Worm (Caenorhabditis elegans) whole organism, mixed stage, embryonic: Measurements from ENCODE around the gene C50C3.19.

Source experiments
- M03D4.4 ChIP-seq: sonication (generic microtip); optimal IDR thresholded peaks from 2 replicates; lab custom pipeline; 2017; ENCODE audit warnings: mild to moderate bottlenecking, missing genetic modification characterization, missing compliant biosample characterization
- bed-3 ChIP-seq: fragments of 200-800 bp; sonication (Bioruptor generic); optimal IDR thresholded peaks from 3 replicates; lab custom pipeline; 2018; ENCODE audit warnings: mild to moderate bottlenecking, missing genetic modification characterization, moderate library complexity, missing compliant biosample characterization
- ceh-39 ChIP-seq: fragments of 150-350 bp; optimal IDR thresholded peaks from 2 replicates; lab custom pipeline; 2014; ENCODE audit warnings: missing biosample characterization, missing genetic modification characterization
- ceh-43 ChIP-seq: fragments of 200-800 bp; sonication (Bioruptor generic); optimal IDR thresholded peaks from 2 replicates; lab custom pipeline; 2018; ENCODE audit warnings: mild to moderate bottlenecking, missing genetic modification characterization, moderate library complexity, missing compliant biosample characterization
- ceh-83 ChIP-seq: fragments of 200-800 bp; sonication (Bioruptor generic); optimal IDR thresholded peaks from 2 replicates; lab custom pipeline; 2018; ENCODE audit warnings: mild to moderate bottlenecking, missing genetic modification characterization, missing compliant biosample characterization
- ces-1 ChIP-seq: fragments of 150-350 bp; optimal IDR thresholded peaks from 2 replicates; lab custom pipeline; 2014; ENCODE audit warnings: missing biosample characterization, missing genetic modification reagents, missing genetic modification characterization
- cnd-1 ChIP-seq: fragments of 200-800 bp; sonication (Bioruptor generic); optimal IDR thresholded peaks from 2 replicates; lab custom pipeline; 2018; ENCODE audit warnings: mild to moderate bottlenecking, missing genetic modification characterization, missing compliant biosample characterization
- drap-1 ChIP-seq: fragments of 200-800 bp; sonication (Bioruptor generic); optimal IDR thresholded peaks from 3 replicates; lab custom pipeline; 2018; ENCODE audit warnings: mild to moderate bottlenecking, missing genetic modification characterization, missing compliant biosample characterization
- elt-1 ChIP-seq: sonication (generic microtip); optimal IDR thresholded peaks from 2 replicates; lab custom pipeline; 2017; ENCODE audit warnings: missing genetic modification characterization, mild to moderate bottlenecking, missing compliant biosample characterization, antibody characterized with exemption, moderate library complexity, borderline replicate concordance; ENCODE audit not compliant: insufficient read depth
- elt-3 ChIP-seq: fragments of 150-350 bp; optimal IDR thresholded peaks from 2 replicates; lab custom pipeline; 2014; ENCODE audit warnings: missing biosample characterization, missing genetic modification characterization
- flh-1 ChIP-seq: fragments of 200-800 bp; sonication (Bioruptor generic); optimal IDR thresholded peaks from 2 replicates; lab custom pipeline; 2018; ENCODE audit warnings: mild to moderate bottlenecking, missing genetic modification characterization, moderate library complexity, missing compliant biosample characterization
- hlh-1 ChIP-seq: fragments of 150-350 bp; optimal IDR thresholded peaks from 2 replicates; lab custom pipeline; 2014; ENCODE audit warnings: missing biosample characterization, missing genetic modification reagents, missing genetic modification characterization
- lin-13 ChIP-seq: fragments of 150-350 bp; optimal IDR thresholded peaks from 2 replicates; lab custom pipeline; 2014; ENCODE audit warnings: missing biosample characterization, missing genetic modification characterization
- lin-32 ChIP-seq: fragments of 200-800 bp; sonication (Bioruptor generic); optimal IDR thresholded peaks from 2 replicates; lab custom pipeline; 2018; ENCODE audit warnings: mild to moderate bottlenecking, missing genetic modification characterization, missing compliant biosample characterization
- lsy-2 ChIP-seq: fragments of 150-350 bp; optimal IDR thresholded peaks from 2 replicates; lab custom pipeline; 2014; ENCODE audit warnings: missing biosample characterization, missing genetic modification characterization
- mep-1 ChIP-seq: fragments of 150-350 bp; optimal IDR thresholded peaks from 2 replicates; lab custom pipeline; 2017; ENCODE audit warnings: missing biosample characterization, missing genetic modification reagents, missing genetic modification characterization, inconsistent platforms
- mls-2 ChIP-seq: sonication (generic microtip); optimal IDR thresholded peaks from 2 replicates; lab custom pipeline; 2016; ENCODE audit warnings: mild to moderate bottlenecking, missing genetic modification characterization, moderate library complexity, missing compliant biosample characterization
- nhr-2 ChIP-seq: fragments of 150-350 bp; optimal IDR thresholded peaks from 2 replicates; lab custom pipeline; 2014; ENCODE audit warnings: missing biosample characterization, missing genetic modification characterization
- nhr-28 ChIP-seq: fragments of 150-350 bp; optimal IDR thresholded peaks from 2 replicates; lab custom pipeline; 2014; ENCODE audit warnings: missing biosample characterization, missing genetic modification characterization
- nhr-76 ChIP-seq: sonication (generic microtip); optimal IDR thresholded peaks from 2 replicates; lab custom pipeline; 2017; ENCODE audit warnings: missing biosample characterization, missing genetic modification characterization
- pha-4 ChIP-seq: fragments of 150-350 bp; optimal IDR thresholded peaks from 2 replicates; lab custom pipeline; 2018; ENCODE audit warnings: missing biosample characterization, missing genetic modification reagents, missing genetic modification characterization
- sem-2 ChIP-seq: fragments of 200-800 bp; sonication (Bioruptor generic); optimal IDR thresholded peaks from 2 replicates; lab custom pipeline; 2018; ENCODE audit warnings: mild to moderate bottlenecking, missing genetic modification characterization, missing compliant biosample characterization
- snpc-4 ChIP-seq: fragments of 150-350 bp; optimal IDR thresholded peaks from 2 replicates; lab custom pipeline; 2014; ENCODE audit warnings: missing biosample characterization, missing genetic modification characterization
- sptf-1 ChIP-seq: sonication (generic microtip); optimal IDR thresholded peaks from 2 replicates; lab custom pipeline; 2017; ENCODE audit warnings: mild to moderate bottlenecking, missing genetic modification characterization, moderate library complexity, missing compliant biosample characterization
- tbx-8 ChIP-seq: fragments of 200-800 bp; sonication (Bioruptor generic); optimal IDR thresholded peaks from 2 replicates; lab custom pipeline; 2018; ENCODE audit warnings: mild to moderate bottlenecking, missing genetic modification characterization, moderate library complexity, missing compliant biosample characterization
- unc-120 ChIP-seq: sonication (generic microtip); optimal IDR thresholded peaks from 2 replicates; lab custom pipeline; 2017; ENCODE audit warnings: missing genetic modification characterization, missing compliant biosample characterization; ENCODE audit not compliant: poor library complexity, severe bottlenecking
- unc-39 ChIP-seq: fragments of 150-350 bp; optimal IDR thresholded peaks from 2 replicates; lab custom pipeline; 2014; ENCODE audit warnings: missing biosample characterization, missing genetic modification characterization
- unc-62 ChIP-seq: fragments of 150-350 bp; optimal IDR thresholded peaks from 2 replicates; lab custom pipeline; 2014; ENCODE audit warnings: missing biosample characterization, missing genetic modification reagents, missing genetic modification characterization
- zip-8 ChIP-seq: fragments of 150-350 bp; optimal IDR thresholded peaks from 2 replicates; lab custom pipeline; 2014; ENCODE audit warnings: missing biosample characterization, missing genetic modification characterization
- ztf-11 ChIP-seq: fragments of 150-350 bp; optimal IDR thresholded peaks from 2 replicates; lab custom pipeline; 2014; ENCODE audit warnings: missing biosample characterization, missing genetic modification characterization

C50C3.19 gene

ce11 chrIII:8155166-8155565 is 35.4 kb upstream of the C50C3.19 start, which contains the start of gene D2007.1:
Gene D2007.1 (plus strand): TSS chrIII:8155466.
- TF ChIP-seq elt-1 (no peak), ceh-83 (GFP tag; lab: Kevin White, UChicago) (no peak), lin-13 (tag; lab: Kevin White, UChicago) (no peak), sem-2 (GFP tag; lab: Kevin White, UChicago) (no peak), tbx-8 (GFP tag; lab: Kevin White, UChicago) (no peak), ceh-43 (GFP tag; lab: Kevin White, UChicago) (no peak), ztf-11 (tag; lab: Kevin White, UChicago) (no peak)
- TF ChIP-seq, all 35 proteins: peak for 0

ce11 chrIII:8158140-8158786 is 32.3 kb upstream of the C50C3.19 start, which contains the start of gene atg-13:
Gene atg-13 (minus strand): TSS chrIII:8158190.
- TF ChIP-seq ces-1 (GFP tag; lab: Kevin White, UChicago) = no peak
- no peak for TF ChIP-seq unc-39
- TF ChIP-seq hlh-1 (tag; lab: Kevin White, UChicago) = peak; percentile 49
- TF ChIP-seq zip-8 (tag; lab: Kevin White, UChicago) = no peak
- no peak for TF ChIP-seq sptf-1
- TF ChIP-seq nhr-76 (tag; lab: Kevin White, UChicago) = no peak
- no peak for TF ChIP-seq bed-3 (GFP tag; lab: Kevin White, UChicago)
- peak; percentile 7 for TF ChIP-seq ceh-39 (tag; lab: Kevin White, UChicago)

- TF ChIP-seq mls-2 (tag; lab: Kevin White, UChicago) (no peak), unc-62 (GFP tag; lab: Kevin White, UChicago) (no peak)
- TF ChIP-seq, all 35 proteins: peak for 0
Measured at ce11 chrIII:8161238-8161637, 29.4 kb upstream of the C50C3.19 start, which contains the start of gene inpp-5K. Gene inpp-5K (minus strand): TSS chrIII:8161338.

DNA sequence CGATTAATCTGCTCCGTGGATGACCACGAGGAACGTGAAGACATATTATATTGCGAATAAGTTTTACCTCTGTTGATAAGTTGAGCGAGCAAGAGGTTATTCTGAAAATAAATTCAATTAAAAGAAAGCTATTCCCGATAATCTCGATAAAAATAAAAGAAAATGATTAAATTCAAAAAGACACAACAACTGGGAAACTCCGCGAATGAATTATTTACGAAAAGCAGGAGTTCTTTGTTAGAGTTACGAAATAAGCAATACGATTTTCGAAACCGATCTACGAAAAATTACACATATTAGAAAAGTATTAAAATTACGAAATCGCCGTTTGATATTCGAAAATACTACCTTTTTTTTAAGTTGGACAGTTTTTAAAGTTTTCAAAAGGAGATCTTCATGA is 27.3 kb upstream of the C50C3.19 start, which contains the start of gene bath-42:
Gene bath-42, minus strand, starts transcription at position 101 of the 400 bp plus-strand sequence.
- TF ChIP-seq elt-3 (tag; lab: Kevin White, UChicago) (no peak), lin-13 (tag; lab: Kevin White, UChicago) (no peak), nhr-2 (tag; lab: Kevin White, UChicago) (no peak)

DNA sequence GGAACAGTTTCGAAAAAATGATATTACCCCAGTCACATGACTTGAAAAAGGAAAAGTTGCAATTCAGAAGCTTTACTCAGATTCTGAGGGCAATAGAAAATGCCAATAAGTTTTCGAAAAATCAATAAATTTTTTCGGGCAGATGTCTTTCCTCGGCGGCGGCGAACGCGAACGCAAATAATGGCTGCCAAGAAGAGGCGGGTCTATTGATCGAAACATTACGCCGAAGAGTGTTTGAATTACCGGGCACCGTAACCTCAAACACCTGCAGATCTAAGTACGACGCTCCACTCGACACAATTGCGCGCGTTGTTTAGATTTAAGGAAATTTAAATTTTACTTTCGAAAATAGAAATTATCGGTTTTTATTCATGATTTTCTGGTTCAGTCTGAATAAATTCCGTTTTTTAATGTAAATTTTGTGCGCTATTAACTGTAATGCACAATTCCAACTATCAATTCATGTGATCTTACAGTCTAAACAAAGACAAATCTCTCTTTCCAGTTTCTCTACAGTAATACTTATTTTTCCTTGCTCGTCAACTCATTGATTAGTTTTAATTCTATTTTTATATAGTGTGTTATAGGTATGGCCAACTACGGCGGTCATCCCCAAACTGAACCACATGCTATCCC is 26.7 kb upstream of the C50C3.19 start, which contains the start of gene prp-8:
Gene prp-8, plus strand, starts transcription at position 586 of the 636 bp plus-strand sequence.
- TF ChIP-seq pha-4 (tag; lab: Kevin White, UChicago) (peak; percentile 84), ceh-39 (tag; lab: Kevin White, UChicago) (peak; percentile 94), lin-13 (tag; lab: Kevin White, UChicago) (peak; percentile 86), snpc-4 (tag; lab: Kevin White, UChicago) (no peak), sem-2 (GFP tag; lab: Kevin White, UChicago) (no peak), lin-32 (no peak), nhr-28 (no peak), lsy-2 (tag; lab: Kevin White, UChicago) (peak; percentile 97), bed-3 (GFP tag; lab: Kevin White, UChicago) (no peak), drap-1 (GFP tag; lab: Kevin White, UChicago) (peak; percentile 17), mep-1 (tag; lab: Kevin White, UChicago) (peak; percentile 87), elt-1 (peak; percentile 38), ceh-43 (GFP tag; lab: Kevin White, UChicago) (peak; percentile 25), M03D4.4 (tag; lab: Kevin White, UChicago) (peak; percentile 18), unc-120 (tag; lab: Kevin White, UChicago) (peak; percentile 45), flh-1 (GFP tag; lab: Kevin White, UChicago) (no peak), hlh-1 (tag; lab: Kevin White, UChicago) (peak; percentile 43), sptf-1 (peak; percentile 68), cnd-1 (tag; lab: Kevin White, UChicago) (peak; percentile 50), ceh-83 (GFP tag; lab: Kevin White, UChicago) (no peak)
